Worm (Caenorhabditis elegans): ENCODE results near the gene pals-25.

The pals-25 gene

ce11 chrIII:173501-173900 lies 39.2 kb downstream of the pals-25 start, which contains the start of gene F40G9.19:
F40G9.19 (plus strand) TSS chrIII:173801.
- TF ChIP-seq madf-10 (tag; optimal IDR thresholded peaks at IDR 0.05): no peak
- TF ChIP-seq nfya-2 (GFP tag; IDR thresholded peaks at IDR 0.05): no peak
- no peak for TF ChIP-seq rec-8 (tag; optimal IDR thresholded peaks at IDR 0.05)
- TF ChIP-seq sptf-2 (GFP tag; optimal IDR thresholded peaks at IDR 0.05): no peak
- TF ChIP-seq rpc-1 (optimal IDR thresholded peaks at IDR 0.05): no peak
- TF ChIP-seq rpc-1 (tag; optimal IDR thresholded peaks at IDR 0.05): no peak
- no peak for TF ChIP-seq nhr-27 (tag; optimal IDR thresholded peaks at IDR 0.05)
- no peak for TF ChIP-seq ccch-3 (GFP tag; optimal IDR thresholded peaks at IDR 0.05)
- no peak for TF ChIP-seq rcor-1 (GFP tag; IDR thresholded peaks at IDR 0.05)
- TF ChIP-seq lir-1 (GFP tag; conservative IDR thresholded peaks at IDR 0.05): no peak

- TF ChIP-seq B0035.1 (tag; optimal IDR thresholded peaks at IDR 0.05) (no peak), Y79H2A.3 (GFP tag; conservative IDR thresholded peaks at IDR 0.05) (no peak)
Observed at ce11 chrIII:175733-176132, 41.4 kb downstream of the pals-25 start, which contains the start of gene clec-148. clec-148 (minus strand) TSS chrIII:175833.

- TF ChIP-seq F10E7.11 (tag; optimal IDR thresholded peaks at IDR 0.05) (no peak), Y67H2A.10 (GFP tag; conservative IDR thresholded peaks at IDR 0.05) (no peak)
Observed at ce11 chrIII:177715-178114, 43.4 kb downstream of the pals-25 start, which contains the start of gene F40G9.14. F40G9.14 (minus strand) TSS chrIII:177815.

- TF ChIP-seq pha-4 (tag; optimal IDR thresholded peaks at IDR 0.05) (no peak), ztf-3 (GFP tag; optimal IDR thresholded peaks at IDR 0.05) (no peak), dpff-1 (tag; optimal IDR thresholded peaks at IDR 0.05) (no peak), athp-1 (tag; optimal IDR thresholded peaks at IDR 0.05) (no peak), xnd-1 (tag; optimal IDR thresholded peaks at IDR 0.05) (no peak), tbp1 (GFP tag; optimal IDR thresholded peaks at IDR 0.05) (no peak), nhr-179 (tag; optimal IDR thresholded peaks at IDR 0.05) (no peak), hlh-12 (tag; optimal IDR thresholded peaks at IDR 0.05) (no peak), chd-7 (tag; optimal IDR thresholded peaks at IDR 0.05) (no peak)
Observed at ce11 chrIII:178126-178525, 43.8 kb downstream of the pals-25 start.

ce11 chrIII:179123-179592 lies 44.9 kb downstream of the pals-25 start, which contains the start of gene F40G9.6:
F40G9.6 (plus strand) TSS chrIII:179542.
- no peak for TF ChIP-seq F57C9.4 (tag; optimal IDR thresholded peaks at IDR 0.05)
- no peak for TF ChIP-seq K12H6.12 (tag; optimal IDR thresholded peaks at IDR 0.05)
- no peak for TF ChIP-seq F37B4.10 (GFP tag; IDR thresholded peaks at IDR 0.05)
- no peak for TF ChIP-seq nhr-179 (tag; optimal IDR thresholded peaks at IDR 0.05)
- no peak for TF ChIP-seq die-1 (tag; optimal IDR thresholded peaks at IDR 0.05)
- no peak for TF ChIP-seq tlf-1 (GFP tag; optimal IDR thresholded peaks at IDR 0.05)
- no peak for TF ChIP-seq snpc-1.1 (tag; optimal IDR thresholded peaks at IDR 0.05; ENCODE audit: insufficient read depth)
- TF ChIP-seq snpc-1.3 (tag; optimal IDR thresholded peaks at IDR 0.05; ENCODE audit: insufficient read depth): no peak
- TF ChIP-seq T26A5.8 (tag; optimal IDR thresholded peaks at IDR 0.05): no peak
- TF ChIP-seq madf-10 (tag; optimal IDR thresholded peaks at IDR 0.05): no peak

- no peak for TF ChIP-seq K11D2.4 (GFP tag; IDR thresholded peaks at IDR 0.05)
- no peak for TF ChIP-seq snpc-1.1 (tag; optimal IDR thresholded peaks at IDR 0.05; ENCODE audit: insufficient read depth)
- no peak for TF ChIP-seq B0035.1 (tag; optimal IDR thresholded peaks at IDR 0.05)
- TF ChIP-seq Y67H2A.10 (GFP tag; conservative IDR thresholded peaks at IDR 0.05): no peak
- no peak for TF ChIP-seq rcor-1 (GFP tag; IDR thresholded peaks at IDR 0.05)
- TF ChIP-seq snpc-4 (GFP tag; optimal IDR thresholded peaks at IDR 0.05): no peak
- TF ChIP-seq snpc-4 (tag; optimal IDR thresholded peaks at IDR 0.05): no peak
- no peak for TF ChIP-seq F55B11.4 (tag; optimal IDR thresholded peaks at IDR 0.05; ENCODE audit: borderline replicate concordance, insufficient read depth)
- TF ChIP-seq atf-7 (tag; optimal IDR thresholded peaks at IDR 0.05): no peak
- TF ChIP-seq madf-3 (GFP tag; IDR thresholded peaks at IDR 0.05): no peak
- TF ChIP-seq efl-1 (GFP tag; optimal IDR thresholded peaks at IDR 0.05): no peak
- no peak for TF ChIP-seq Y56A3A.18 (GFP tag; IDR thresholded peaks at IDR 0.05)
- TF ChIP-seq F23B12.7 (tag; optimal IDR thresholded peaks at IDR 0.05; ENCODE audit: insufficient read depth): no peak
- no peak for TF ChIP-seq pbrm-1 (GFP tag; IDR thresholded peaks at IDR 0.05)
Observed at ce11 chrIII:180963-181362, 46.7 kb downstream of the pals-25 start, which contains the start of gene F40G9.5. F40G9.5 (plus strand) TSS chrIII:181263.
